Fruit fly (Drosophila melanogaster) whole organism, embryonic: Measurements from ENCODE around the gene Cont.
A peak's percentile ranks its signal among the peaks of the same experiment; 100 is the strongest.

Experiments
- Antp ChIP-seq: fragments of 200-800 bp; sonication (Bioruptor generic); optimal IDR thresholded peaks from 3 replicates; lab custom pipeline; 2016; ENCODE audit warnings: missing biosample characterization, missing genetic modification characterization
- Asciz ChIP-seq: fragments of 200-800 bp; sonication (Bioruptor generic); optimal IDR thresholded peaks from 2 replicates; lab custom pipeline; 2017; ENCODE audit warnings: missing biosample characterization, mild to moderate bottlenecking, missing genetic modification characterization, missing genetic modification reagents
- B-H1 ChIP-seq: fragments of 200-800 bp; sonication (Bioruptor generic); IDR thresholded peaks from 3 replicates; pipeline ENCODE4 v1.3.6; 2022; ENCODE audit warnings: missing biosample characterization, missing genetic modification characterization
- CG1024 ChIP-seq: fragments of 200-800 bp; sonication (Bioruptor generic); IDR thresholded peaks from 2 replicates; pipeline ENCODE4 v1.3.6; 2022; ENCODE audit warnings: missing biosample characterization, missing genetic modification characterization
- CG10274 ChIP-seq: fragments of 200-800 bp; sonication (Bioruptor generic); optimal IDR thresholded peaks from 3 replicates; lab custom pipeline; 2017; ENCODE audit warnings: missing biosample characterization, mild to moderate bottlenecking, missing genetic modification characterization
- CG11456 ChIP-seq: fragments of 200-800 bp; sonication (Bioruptor generic); IDR thresholded peaks from 3 replicates; pipeline ENCODE4 v1.3.6; 2022; ENCODE audit warnings: missing biosample characterization, missing genetic modification characterization
- CG11696 ChIP-seq: fragments of 200-800 bp; sonication (Bioruptor generic); IDR thresholded peaks from 2 replicates; pipeline ENCODE4 v1.3.6; 2022; ENCODE audit warnings: missing biosample characterization, missing genetic modification characterization
- CG15696 ChIP-seq: fragments of 200-800 bp; sonication (Bioruptor generic); optimal IDR thresholded peaks from 2 replicates; lab custom pipeline; 2019; ENCODE audit warnings: missing biosample characterization, mild to moderate bottlenecking, missing genetic modification characterization, moderate library complexity
- CG16813 ChIP-seq: fragments of 200-800 bp; sonication (Bioruptor generic); IDR thresholded peaks from 3 replicates; pipeline ENCODE4 v1.3.6; 2022; ENCODE audit warnings: missing biosample characterization, missing genetic modification characterization; ENCODE audit not compliant: partially characterized antibody
- CG17385 ChIP-seq: fragments of 200-800 bp; sonication (Bioruptor generic); optimal IDR thresholded peaks from 3 replicates; lab custom pipeline; 2018; ENCODE audit warnings: missing biosample characterization, mild to moderate bottlenecking, missing genetic modification characterization
- CG33213 ChIP-seq: fragments of 200-800 bp; sonication (Bioruptor generic); optimal IDR thresholded peaks from 3 replicates; lab custom pipeline; 2016; ENCODE audit warnings: missing biosample characterization, missing genetic modification characterization
- CG42726 ChIP-seq: fragments of 200-800 bp; sonication (Bioruptor generic); IDR thresholded peaks from 2 replicates; pipeline ENCODE4 v1.3.6; 2022; ENCODE audit warnings: missing biosample characterization, missing genetic modification characterization; ENCODE audit not compliant: partially characterized antibody
- CG6765 ChIP-seq: fragments of 200-800 bp; sonication (Bioruptor generic); optimal IDR thresholded peaks from 3 replicates; lab custom pipeline; 2017; ENCODE audit warnings: missing biosample characterization, mild to moderate bottlenecking, missing genetic modification characterization
- CG6791 ChIP-seq: fragments of 200-800 bp; sonication (Bioruptor generic); IDR thresholded peaks from 3 replicates; pipeline ENCODE4 v1.3.6; 2022; ENCODE audit warnings: missing biosample characterization, missing genetic modification characterization; ENCODE audit not compliant: partially characterized antibody
- CG8281 ChIP-seq: fragments of 200-800 bp; sonication (Bioruptor generic); optimal IDR thresholded peaks from 2 replicates; lab custom pipeline; 2018; ENCODE audit warnings: missing biosample characterization, mild to moderate bottlenecking, missing genetic modification characterization, moderate library complexity
- CG8290 ChIP-seq, 3 experiments: fragments of 200-800 bp; sonication (Bioruptor generic); optimal IDR thresholded peaks; 2 replicates each; lab custom pipeline; 2016 to 2019; ENCODE audit warnings: missing biosample characterization in 3 of 3, missing genetic modification characterization in 3 of 3, mild to moderate bottlenecking in 2 of 3, moderate library complexity in 1 of 3
- CG9215 ChIP-seq: fragments of 200-800 bp; sonication (Bioruptor generic); IDR thresholded peaks from 2 replicates; pipeline ENCODE4 v1.3.6; 2022; ENCODE audit warnings: missing biosample characterization, missing genetic modification characterization
- CG9609 ChIP-seq: fragments of 200-800 bp; sonication (Bioruptor generic); optimal IDR thresholded peaks from 3 replicates; lab custom pipeline; 2016; ENCODE audit warnings: missing biosample characterization, missing genetic modification characterization
- Deaf1 ChIP-seq: fragments of 200-800 bp; optimal IDR thresholded peaks from 3 replicates; lab custom pipeline; 2019; ENCODE audit warnings: missing biosample characterization, mild to moderate bottlenecking, missing genetic modification characterization, moderate library complexity
- Dp ChIP-seq: fragments of 200-800 bp; sonication (Bioruptor generic); optimal IDR thresholded peaks from 2 replicates; lab custom pipeline; 2018; ENCODE audit warnings: missing biosample characterization, mild to moderate bottlenecking, missing genetic modification characterization, moderate library complexity
- Fer3 ChIP-seq: fragments of 200-800 bp; sonication (Bioruptor generic); optimal IDR thresholded peaks from 2 replicates; lab custom pipeline; 2018; ENCODE audit warnings: missing biosample characterization, mild to moderate bottlenecking, missing genetic modification characterization, moderate library complexity
- Hey ChIP-seq: fragments of 200-800 bp; sonication (Bioruptor generic); optimal IDR thresholded peaks from 3 replicates; lab custom pipeline; 2018; ENCODE audit warnings: missing biosample characterization, mild to moderate bottlenecking, missing genetic modification characterization
- HmgD ChIP-seq: fragments of 200-800 bp; sonication (Bioruptor generic); optimal IDR thresholded peaks from 3 replicates; lab custom pipeline; 2016; ENCODE audit warnings: missing biosample characterization, missing genetic modification characterization
- HmgZ ChIP-seq: fragments of 200-800 bp; sonication (Bioruptor generic); optimal IDR thresholded peaks from 2 replicates; lab custom pipeline; 2018; ENCODE audit warnings: missing biosample characterization, mild to moderate bottlenecking, missing genetic modification characterization
- Hmr ChIP-seq: fragments of 200-800 bp; sonication (Bioruptor generic); optimal IDR thresholded peaks from 3 replicates; lab custom pipeline; 2017; ENCODE audit warnings: mild to moderate bottlenecking, missing biosample characterization, missing genetic modification reagents, missing genetic modification characterization
- Hmx ChIP-seq: fragments of 200-800 bp; sonication (Bioruptor generic); optimal IDR thresholded peaks from 2 replicates; lab custom pipeline; 2016; ENCODE audit warnings: missing biosample characterization, missing genetic modification characterization
- Nf-YB ChIP-seq: fragments of 200-800 bp; sonication (Bioruptor generic); optimal IDR thresholded peaks from 3 replicates; lab custom pipeline; 2019; ENCODE audit warnings: missing biosample characterization, mild to moderate bottlenecking, missing genetic modification characterization, moderate library complexity
- Nf-YC ChIP-seq: fragments of 200-800 bp; optimal IDR thresholded peaks from 3 replicates; lab custom pipeline; 2019; ENCODE audit warnings: missing biosample characterization, mild to moderate bottlenecking, missing genetic modification characterization, moderate library complexity
- Xrp1 ChIP-seq: fragments of 200-800 bp; sonication (Bioruptor generic); IDR thresholded peaks from 2 replicates; pipeline ENCODE4 v1.3.6; 2022; ENCODE audit warnings: missing biosample characterization, missing genetic modification characterization
- ase ChIP-seq: fragments of 200-800 bp; sonication (Bioruptor generic); IDR thresholded peaks from 3 replicates; pipeline ENCODE4 v1.3.6; 2022; ENCODE audit warnings: missing biosample characterization, missing genetic modification characterization
- ash1 ChIP-seq: fragments of 200-800 bp; sonication (Bioruptor generic); optimal IDR thresholded peaks from 2 replicates; lab custom pipeline; 2018; ENCODE audit warnings: missing biosample characterization, mild to moderate bottlenecking, missing genetic modification characterization
- cg ChIP-seq: fragments of 200-800 bp; sonication (Bioruptor generic); optimal IDR thresholded peaks from 3 replicates; lab custom pipeline; 2019; ENCODE audit warnings: missing biosample characterization, mild to moderate bottlenecking, missing genetic modification characterization, moderate library complexity
- dimm ChIP-seq: fragments of 200-800 bp; sonication (Bioruptor generic); IDR thresholded peaks from 2 replicates; pipeline ENCODE4 v1.3.6; 2022; ENCODE audit warnings: missing biosample characterization, missing genetic modification characterization
- dpn ChIP-seq, 2 experiments: fragments of 200-800 bp; sonication (Bioruptor generic); optimal IDR thresholded peaks; 3 replicates each; lab custom pipeline; 2016; ENCODE audit warnings: missing biosample characterization in 2 of 2, missing genetic modification characterization in 2 of 2
- exex ChIP-seq: fragments of 200-800 bp; sonication (Bioruptor generic); optimal IDR thresholded peaks from 4 replicates; lab custom pipeline; 2018; ENCODE audit warnings: missing biosample characterization, mild to moderate bottlenecking, missing genetic modification characterization, moderate library complexity
- eyg ChIP-seq: fragments of 200-800 bp; sonication (Bioruptor generic); optimal IDR thresholded peaks from 3 replicates; lab custom pipeline; 2016; ENCODE audit warnings: missing biosample characterization, missing genetic modification characterization
- fd64A ChIP-seq: fragments of 200-800 bp; sonication (Bioruptor generic); optimal IDR thresholded peaks from 3 replicates; lab custom pipeline; 2018; ENCODE audit warnings: missing biosample characterization, mild to moderate bottlenecking, missing genetic modification characterization
- fu2 ChIP-seq: fragments of 200-800 bp; sonication (Bioruptor generic); optimal IDR thresholded peaks from 2 replicates; lab custom pipeline; 2016; ENCODE audit warnings: missing biosample characterization, missing genetic modification characterization
- gsb ChIP-seq: fragments of 200-800 bp; sonication (Bioruptor generic); IDR thresholded peaks from 2 replicates; pipeline ENCODE4 v1.3.6; 2022; ENCODE audit warnings: missing biosample characterization, missing genetic modification characterization
- hkb ChIP-seq, 2 experiments: fragments of 200-800 bp in 1 of 2; fragments of >200 bp in 1 of 2; sonication (Bioruptor generic) in 1 of 2; IDR thresholded peaks in 1 of 2; optimal IDR thresholded peaks in 1 of 2; 2 replicates each; pipeline versions ENCODE4 v1.3.6 to Lab custom; 2017 to 2022; ENCODE audit warnings: missing biosample characterization in 1 of 2, missing genetic modification characterization in 1 of 2
- lab ChIP-seq: fragments of 200-800 bp; sonication (Bioruptor generic); optimal IDR thresholded peaks from 3 replicates; lab custom pipeline; 2017; ENCODE audit warnings: missing biosample characterization, missing genetic modification characterization, mild to moderate bottlenecking, moderate library complexity, missing genetic modification reagents
- lola ChIP-seq, 3 experiments: fragments of >200 bp in 2 of 3; fragments of 200-800 bp in 1 of 3; sonication (Bioruptor generic) in 1 of 3; optimal IDR thresholded peaks; 2 replicates each; lab custom pipeline; 2017 to 2019; ENCODE audit warnings: missing biosample characterization in 3 of 3, missing genetic modification characterization in 3 of 3, mild to moderate bottlenecking in 1 of 3, moderate library complexity in 1 of 3
- peb ChIP-seq: fragments of 200-800 bp; sonication (Bioruptor generic); IDR thresholded peaks from 2 replicates; pipeline ENCODE4 v1.3.6; 2022; ENCODE audit warnings: missing biosample characterization, missing genetic modification characterization
- ro ChIP-seq: fragments of 200-800 bp; sonication (Bioruptor generic); IDR thresholded peaks from 2 replicates; pipeline ENCODE4 v1.3.6; 2022; ENCODE audit warnings: missing biosample characterization, missing genetic modification characterization
- seq ChIP-seq: fragments of 200-800 bp; sonication (Bioruptor generic); IDR thresholded peaks from 2 replicates; pipeline ENCODE4 v1.3.6; 2022; ENCODE audit warnings: missing biosample characterization, missing genetic modification characterization
- sima ChIP-seq: fragments of 200-800 bp; sonication (Bioruptor generic); optimal IDR thresholded peaks from 2 replicates; lab custom pipeline; 2016; ENCODE audit warnings: missing biosample characterization, missing genetic modification characterization
- stc ChIP-seq: fragments of 200-800 bp; sonication (Bioruptor generic); IDR thresholded peaks from 2 replicates; pipeline ENCODE4 v1.3.6; 2022; ENCODE audit warnings: missing biosample characterization, missing genetic modification characterization
- stwl ChIP-seq: fragments of 200-800 bp; sonication (Bioruptor generic); optimal IDR thresholded peaks from 3 replicates; lab custom pipeline; 2018; ENCODE audit warnings: missing biosample characterization, mild to moderate bottlenecking, missing genetic modification characterization, moderate library complexity
- tna ChIP-seq: fragments of 200-800 bp; sonication (Bioruptor generic); IDR thresholded peaks from 2 replicates; pipeline ENCODE4 v1.3.6; 2022; ENCODE audit warnings: missing biosample characterization, missing genetic modification characterization; ENCODE audit not compliant: partially characterized antibody

The Cont gene

dm6 chr3R:4353569-4353968 lies 27.5 kb upstream of the Cont start:
- TF ChIP-seq Dp (no peak), Deaf1 (tag; lab: Kevin White, UChicago) (peak; percentile 21), seq (GFP tag; lab: Robert Waterston, UW) (peak; percentile 62; the same call in 1 of the 2 replicates), CG17385 (no peak), Nf-YB (peak; percentile 56), cg (no peak), Nf-YC (peak; percentile 65), ro (GFP tag; lab: Robert Waterston, UW) (no peak)
- TF ChIP-seq, all 482 proteins: peak for 4

dm6 chr3R:4359625-4360024 lies 21.5 kb upstream of the Cont start, which contains the start of gene CG1090:
CG1090 (plus strand) TSS chr3R:4359883.
- TF ChIP-seq CG9609 (no peak), HmgZ (tag; lab: Kevin White, UChicago) (no peak), dpn (GFP tag; optimal IDR thresholded peaks at IDR 0.05; lab: Kevin White, UChicago) (no peak), seq (GFP tag; lab: Robert Waterston, UW) (no peak), stc (GFP tag; lab: Robert Waterston, UW) (no peak), CG11696 (GFP tag; lab: Robert Waterston, UW) (0 out of 2 replicates have a peak, but pooled peaks have one; percentile 11), hkb (optimal IDR thresholded peaks at IDR 0.05; lab: Kevin White, UChicago) (no peak), hkb (GFP tag; IDR thresholded peaks at IDR 0.05; lab: Robert Waterston, UW) (peak; percentile 56; the same call in 1 of the 2 replicates), CG6791 (GFP tag; lab: Robert Waterston, UW) (no peak), fu2 (GFP tag; lab: Kevin White, UChicago) (no peak), gsb (GFP tag; lab: Robert Waterston, UW) (no peak), CG8281 (tag; lab: Kevin White, UChicago) (no peak), CG8290 (GFP tag; optimal IDR thresholded peaks at IDR 0.05; lab: Kevin White, UChicago) (no peak), CG8290 (tag; optimal IDR thresholded peaks at IDR 0.05; lab: Kevin White, UChicago) (peak in 1 of 2 experiments; percentile 56), Hmx (GFP tag; lab: Kevin White, UChicago) (no peak), HmgD (GFP tag; lab: Kevin White, UChicago) (no peak), fd64A (GFP tag; lab: Kevin White, UChicago) (no peak), lola (GFP tag; optimal IDR thresholded peaks at IDR 0.05; lab: Kevin White, UChicago) (no peak), CG42726 (no peak), Hmr (peak; percentile 47), Hey (no peak), lab (GFP tag; lab: Kevin White, UChicago) (peak; percentile 77), Xrp1 (GFP tag; lab: Robert Waterston, UW) (no peak), CG10274 (GFP tag; lab: Kevin White, UChicago) (no peak), Asciz (GFP tag; lab: Kevin White, UChicago) (no peak), sima (GFP tag; lab: Kevin White, UChicago) (no peak), CG1024 (GFP tag; lab: Robert Waterston, UW) (no peak), tna (GFP tag; lab: Robert Waterston, UW) (no peak), exex (no peak), CG16813 (GFP tag; lab: Robert Waterston, UW) (no peak), stwl (tag; lab: Kevin White, UChicago) (no peak), dimm (GFP tag; lab: Robert Waterston, UW) (no peak), Antp (GFP tag; lab: Kevin White, UChicago) (no peak), CG9215 (GFP tag; lab: Robert Waterston, UW) (no peak), ase (no peak), eyg (GFP tag; lab: Kevin White, UChicago) (no peak), CG15696 (tag; lab: Kevin White, UChicago) (no peak), peb (GFP tag; lab: Robert Waterston, UW) (no peak), CG33213 (no peak), CG6765 (peak; percentile 82), B-H1 (GFP tag; lab: Robert Waterston, UW) (no peak), Fer3 (peak; percentile 11), CG11456 (GFP tag; lab: Robert Waterston, UW) (no peak; the same call in 2 of the 3 replicates), ash1 (GFP tag; lab: Kevin White, UChicago) (no peak)
